Worm (Caenorhabditis elegans) whole organism, mixed stage, embryonic: Measurements from ENCODE around the gene F21F8.5.

ENCODE experiments used
- drap-1 ChIP-seq: fragments of 200-800 bp; sonication (Bioruptor generic); optimal IDR thresholded peaks from 3 replicates; lab custom pipeline; 2018; ENCODE audit warnings: mild to moderate bottlenecking, missing genetic modification characterization, missing compliant biosample characterization
- elt-1 ChIP-seq: sonication (generic microtip); optimal IDR thresholded peaks from 2 replicates; lab custom pipeline; 2017; ENCODE audit warnings: missing genetic modification characterization, mild to moderate bottlenecking, missing compliant biosample characterization, antibody characterized with exemption, moderate library complexity, borderline replicate concordance; ENCODE audit not compliant: insufficient read depth
- lsy-2 ChIP-seq: fragments of 150-350 bp; optimal IDR thresholded peaks from 2 replicates; lab custom pipeline; 2014; ENCODE audit warnings: missing biosample characterization, missing genetic modification characterization

ce11 chrV:8306366-8306765 lies 40.2 kb upstream of the F21F8.5 start, which contains the start of gene W02D7.8:
- no peak for TF ChIP-seq lsy-2 (tag; lab: Kevin White, UChicago)
- TF ChIP-seq drap-1 (GFP tag; lab: Kevin White, UChicago): no peak
- no peak for TF ChIP-seq elt-1
